Fruit fly (Drosophila melanogaster) whole organism: ENCODE data around the gene Appl.

Experiments
- CG8478 ChIP-seq: fragments of >200 bp; optimal IDR thresholded peaks from 2 replicates; lab custom pipeline; 2018; ENCODE audit warnings: inconsistent platforms
- EcR ChIP-seq, 2 experiments: fragments of >200 bp; optimal IDR thresholded peaks; 2 replicates each; lab custom pipeline; 2017; ENCODE audit warnings: missing biosample characterization in 2 of 2, missing genetic modification characterization in 2 of 2, missing genetic modification reagents in 2 of 2

- no peak for TF ChIP-seq CG8478 (lab: Kevin White, UChicago)
- TF ChIP-seq EcR (GFP tag; optimal IDR thresholded peaks at IDR 0.05; lab: Kevin White, UChicago), result no peak
Measured at dm6 chrX:512527-512926, 17.8 kb upstream of the Appl start.
